Worm (Caenorhabditis elegans): ENCODE results near the gene ncx-9.
A peak's percentile ranks its signal among the peaks of the same experiment; 100 is the strongest.

ncx-9 gene

DNA sequence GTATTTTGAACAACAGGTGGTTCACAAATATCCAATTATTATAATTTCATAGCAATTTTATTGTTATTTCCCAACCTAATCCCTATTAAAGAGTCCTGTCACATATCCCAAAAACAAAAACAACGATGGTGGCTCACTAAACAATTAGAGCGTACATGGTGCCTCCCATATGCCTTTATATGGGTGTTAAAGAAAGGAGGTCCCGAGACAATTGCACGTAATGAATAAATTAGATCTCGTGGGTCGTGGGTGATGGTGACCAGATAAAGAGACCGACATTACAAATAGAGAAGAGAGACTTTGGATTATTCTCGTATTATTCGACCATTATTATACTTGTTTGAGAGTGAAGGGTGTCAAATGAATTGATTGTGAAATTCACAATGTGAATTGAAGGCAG, 27.8 kb downstream of the ncx-9 start:
- TF ChIP-seq B0310.2 (tag; optimal IDR thresholded peaks at IDR 0.05) = no peak
- no peak for TF ChIP-seq tbx-37 (GFP tag; conservative IDR thresholded peaks at IDR 0.05)
- TF ChIP-seq pes-1 (GFP tag; IDR thresholded peaks at IDR 0.05) = 0 out of 2 replicates have a peak, but pooled peaks have one; percentile 10
- no peak for TF ChIP-seq ama-1 (optimal IDR thresholded peaks at IDR 0.05)

ce11 chrV:4965790-4966189, 29.3 kb downstream of the ncx-9 start:
- TF ChIP-seq hmg-4 (GFP tag; optimal IDR thresholded peaks at IDR 0.05) (no peak), hmbx-1 (tag; optimal IDR thresholded peaks at IDR 0.05) (no peak), pes-1 (GFP tag; IDR thresholded peaks at IDR 0.05) (no peak), aly-1 (tag; optimal IDR thresholded peaks at IDR 0.05) (no peak), tra-4 (tag; optimal IDR thresholded peaks at IDR 0.05) (no peak), hnd-1 (tag; optimal IDR thresholded peaks at IDR 0.05) (no peak), scrt-1 (GFP tag; IDR thresholded peaks at IDR 0.05) (no peak), B0310.2 (tag; optimal IDR thresholded peaks at IDR 0.05) (no peak), F13C5.2 (tag; optimal IDR thresholded peaks at IDR 0.05) (no peak), tbx-37 (GFP tag; conservative IDR thresholded peaks at IDR 0.05) (no peak), ets-7 (tag; optimal IDR thresholded peaks at IDR 0.05) (no peak), ceh-36 (tag; optimal IDR thresholded peaks at IDR 0.05) (no peak), ceh-13 (GFP tag; optimal IDR thresholded peaks at IDR 0.05) (no peak)

DNA sequence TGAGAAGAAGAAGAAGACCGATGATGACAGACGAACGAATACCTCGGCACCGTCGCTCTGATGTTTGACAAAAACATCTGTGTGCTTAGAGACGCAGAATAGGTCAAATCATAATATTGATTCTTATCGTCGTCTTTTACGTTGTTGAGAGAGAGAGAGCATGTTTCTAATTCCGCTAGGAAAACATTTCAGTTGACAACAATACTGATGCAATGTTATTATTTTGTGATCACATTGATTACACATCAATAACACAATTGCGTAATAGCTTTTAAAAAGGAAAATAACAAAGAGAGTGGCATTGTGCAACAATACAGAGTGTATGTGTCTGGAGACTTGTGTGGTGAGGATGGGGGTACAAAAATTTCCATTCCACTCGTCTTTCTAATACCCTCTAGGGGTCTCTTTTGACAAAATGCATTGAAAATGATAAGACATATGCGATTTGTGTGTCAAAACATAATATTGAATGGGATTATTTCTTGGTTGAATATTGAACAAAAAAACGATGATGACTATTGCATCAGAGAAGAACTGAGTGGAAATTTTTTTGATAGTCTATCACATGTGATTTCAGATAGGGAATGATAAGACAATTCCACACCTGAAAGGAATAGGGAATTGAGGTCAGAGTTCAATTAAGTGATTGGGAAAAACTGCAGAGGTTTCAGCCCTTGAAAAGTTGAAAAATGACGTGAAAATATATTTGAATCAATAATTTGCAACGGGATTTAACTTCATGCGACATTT, 30.2 kb downstream of the ncx-9 start:
- no peak for TF ChIP-seq hmg-4 (GFP tag; optimal IDR thresholded peaks at IDR 0.05)
- no peak for TF ChIP-seq aly-1 (tag; optimal IDR thresholded peaks at IDR 0.05)
- no peak for TF ChIP-seq tbx-37 (GFP tag; conservative IDR thresholded peaks at IDR 0.05)
- TF ChIP-seq tra-4 (tag; optimal IDR thresholded peaks at IDR 0.05) = no peak
- no peak for TF ChIP-seq tbx-11 (GFP tag; IDR thresholded peaks at IDR 0.05)
- TF ChIP-seq ets-7 (tag; optimal IDR thresholded peaks at IDR 0.05) = no peak
- TF ChIP-seq pes-1 (GFP tag; IDR thresholded peaks at IDR 0.05) = no peak
- no peak for TF ChIP-seq F13C5.2 (tag; optimal IDR thresholded peaks at IDR 0.05)
- TF ChIP-seq B0310.2 (tag; optimal IDR thresholded peaks at IDR 0.05) = no peak
- TF ChIP-seq ceh-36 (tag; optimal IDR thresholded peaks at IDR 0.05) = no peak

DNA sequence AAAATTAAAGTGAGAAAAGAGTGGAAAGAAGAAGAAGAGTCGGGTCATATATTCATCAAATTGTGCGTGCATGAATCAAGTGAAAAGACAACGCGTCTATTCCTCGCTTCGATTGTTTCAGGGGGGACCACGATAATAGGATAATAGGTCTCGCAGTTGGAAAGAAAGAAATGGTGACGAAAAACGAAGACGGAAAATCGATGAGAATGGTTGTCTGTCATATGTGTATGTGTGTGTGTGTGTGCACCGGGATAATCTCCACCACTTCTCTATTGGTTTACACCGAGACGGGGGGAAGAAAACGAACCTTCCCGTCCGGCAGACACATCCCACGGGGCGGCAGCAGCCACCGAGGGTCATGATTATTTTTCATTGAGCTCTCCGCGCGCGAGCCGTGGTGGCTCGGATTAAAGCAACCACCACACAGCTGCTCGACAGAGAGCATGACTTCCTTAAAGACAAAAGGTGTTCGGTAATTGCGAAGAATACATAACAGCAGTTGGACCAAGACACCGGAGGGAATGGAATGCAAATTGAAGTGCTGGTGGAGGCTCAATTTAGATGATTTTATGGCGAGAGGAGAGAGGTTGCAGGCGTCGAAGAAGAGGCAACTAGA, 30.9 kb downstream of the ncx-9 start:
- TF ChIP-seq hmg-4 (GFP tag; optimal IDR thresholded peaks at IDR 0.05) (peak; percentile 52), scrt-1 (GFP tag; IDR thresholded peaks at IDR 0.05) (peak; percentile 78), ceh-36 (tag; optimal IDR thresholded peaks at IDR 0.05) (peak; percentile 45), ceh-13 (GFP tag; optimal IDR thresholded peaks at IDR 0.05) (no peak)

DNA sequence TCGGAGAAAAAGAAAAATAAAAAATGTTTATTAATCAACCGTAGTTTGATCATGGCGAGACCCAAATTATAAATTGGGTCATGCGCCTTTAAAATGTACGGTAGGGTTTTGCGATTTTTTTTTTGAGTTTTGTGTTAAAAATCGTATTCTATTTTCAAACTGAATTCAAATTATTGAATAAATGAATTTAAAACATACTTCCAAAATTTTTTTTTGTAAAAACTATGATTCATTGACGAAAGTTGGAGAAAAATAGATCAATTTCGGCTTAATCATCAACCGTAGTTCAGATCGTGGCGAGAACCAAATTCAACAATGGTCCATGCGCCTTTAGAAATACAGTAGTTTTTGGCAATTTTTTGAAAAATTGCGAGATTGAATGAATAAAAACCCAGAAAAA, 31.4 kb downstream of the ncx-9 start:
- no peak for TF ChIP-seq hmg-4 (GFP tag; optimal IDR thresholded peaks at IDR 0.05)

- TF ChIP-seq hmg-4 (GFP tag; optimal IDR thresholded peaks at IDR 0.05) (peak; percentile 30), tbx-37 (GFP tag; conservative IDR thresholded peaks at IDR 0.05) (no peak), F13C5.2 (tag; optimal IDR thresholded peaks at IDR 0.05) (peak; percentile 39)
Observed at ce11 chrV:4962968-4963367, 32.1 kb downstream of the ncx-9 start, which contains the start of gene tam-1. TSS of gene tam-1 (minus strand) at chrV:4963102.

DNA sequence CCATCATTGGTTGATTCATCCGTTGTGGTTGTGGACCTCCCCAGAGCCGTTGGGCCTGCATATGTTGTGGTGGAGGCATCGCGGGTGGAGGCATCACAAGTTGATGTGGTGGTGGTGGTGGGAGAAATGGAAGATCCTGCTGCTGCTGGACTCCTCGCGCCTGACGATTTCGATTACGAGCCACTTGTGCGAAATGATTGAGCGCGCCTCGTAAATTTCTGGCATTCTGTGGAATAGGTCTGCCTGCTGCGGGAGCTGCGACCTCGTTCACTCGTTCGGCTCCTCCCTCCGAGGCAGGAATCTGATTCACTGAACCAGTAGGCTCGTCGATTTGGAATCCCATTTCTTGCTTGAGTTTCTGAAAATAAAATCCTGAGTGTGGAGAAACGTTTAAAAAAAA, 34.4 kb downstream of the ncx-9 start:
- TF ChIP-seq scrt-1 (GFP tag; IDR thresholded peaks at IDR 0.05) (0 out of 2 replicates have a peak, but pooled peaks have one; percentile 30), pes-1 (GFP tag; IDR thresholded peaks at IDR 0.05) (no peak)

ce11 chrV:4957619-4958018, 37.4 kb downstream of the ncx-9 start:
- TF ChIP-seq ceh-13 (GFP tag; optimal IDR thresholded peaks at IDR 0.05) = no peak
- no peak for TF ChIP-seq tra-4 (tag; optimal IDR thresholded peaks at IDR 0.05)
- TF ChIP-seq ceh-36 (tag; optimal IDR thresholded peaks at IDR 0.05) = peak; percentile 48
- no peak for TF ChIP-seq ets-7 (tag; optimal IDR thresholded peaks at IDR 0.05)
- no peak for TF ChIP-seq flt-1 (GFP tag; IDR thresholded peaks at IDR 0.05)
- TF ChIP-seq hnd-1 (tag; optimal IDR thresholded peaks at IDR 0.05) = no peak

DNA sequence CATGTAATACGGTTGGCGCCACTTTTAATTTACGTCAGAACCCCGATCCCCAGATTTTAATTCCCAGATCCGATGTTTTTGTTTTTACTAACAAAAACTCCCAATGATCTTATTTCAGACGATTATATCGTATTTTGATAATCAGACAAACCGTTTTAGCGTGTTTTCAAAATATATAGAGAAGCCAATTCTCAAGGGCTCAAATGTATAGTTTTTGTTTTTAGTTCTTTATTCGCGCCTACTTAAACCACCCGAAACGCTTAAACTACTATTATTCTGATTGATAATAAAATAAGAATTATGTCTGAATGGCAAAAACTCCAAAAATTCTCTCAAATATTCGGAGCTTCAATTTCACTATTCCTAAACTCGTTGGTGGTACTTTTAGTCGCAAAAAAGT, 38.5 kb downstream of the ncx-9 start, which contains the start of gene str-208:
Gene str-208, plus strand, starts transcription at position 301 of the 400 bp plus-strand sequence.
- TF ChIP-seq tbx-37 (GFP tag; conservative IDR thresholded peaks at IDR 0.05) (no peak), B0310.2 (tag; optimal IDR thresholded peaks at IDR 0.05) (no peak), scrt-1 (GFP tag; IDR thresholded peaks at IDR 0.05) (no peak)

ce11 chrV:4951434-4951833, 43.6 kb downstream of the ncx-9 start, which contains the start of gene str-207:
TSS of gene str-207 (plus strand) at chrV:4951734.
- TF ChIP-seq hmbx-1 (tag; optimal IDR thresholded peaks at IDR 0.05) = no peak
- TF ChIP-seq ama-1 (optimal IDR thresholded peaks at IDR 0.05) = no peak
- TF ChIP-seq aly-1 (tag; optimal IDR thresholded peaks at IDR 0.05) = no peak
- TF ChIP-seq hmg-4 (GFP tag; optimal IDR thresholded peaks at IDR 0.05) = no peak
- TF ChIP-seq pes-1 (GFP tag; IDR thresholded peaks at IDR 0.05) = no peak
- TF ChIP-seq ets-7 (tag; optimal IDR thresholded peaks at IDR 0.05) = no peak
- TF ChIP-seq scrt-1 (GFP tag; IDR thresholded peaks at IDR 0.05) = no peak
- no peak for TF ChIP-seq ceh-13 (GFP tag; optimal IDR thresholded peaks at IDR 0.05)
- TF ChIP-seq tbx-37 (GFP tag; conservative IDR thresholded peaks at IDR 0.05) = no peak
- TF ChIP-seq hnd-1 (tag; optimal IDR thresholded peaks at IDR 0.05) = no peak
- no peak for TF ChIP-seq tbx-11 (GFP tag; IDR thresholded peaks at IDR 0.05)
- no peak for TF ChIP-seq tra-4 (tag; optimal IDR thresholded peaks at IDR 0.05)
- TF ChIP-seq ceh-36 (tag; optimal IDR thresholded peaks at IDR 0.05) = no peak
- TF ChIP-seq B0310.2 (tag; optimal IDR thresholded peaks at IDR 0.05) = no peak
- TF ChIP-seq F13C5.2 (tag; optimal IDR thresholded peaks at IDR 0.05) = no peak
- no peak for TF ChIP-seq sea-1 (GFP tag; conservative IDR thresholded peaks at IDR 0.05)
- TF ChIP-seq flt-1 (GFP tag; IDR thresholded peaks at IDR 0.05) = no peak

All from whole organism, early embryonic.